Worm (Caenorhabditis elegans): ENCODE measurements around the gene frpr-10.

frpr-10 gene

ce11 chrIV:7983728-7984346 lies 26.2 kb downstream of the frpr-10 start (continued):
- TF ChIP-seq lin-39 (tag; optimal IDR thresholded peaks at IDR 0.05) (no peak), ceh-44 (GFP tag; IDR thresholded peaks at IDR 0.05) (no peak), ctbp-1 (GFP tag; IDR thresholded peaks at IDR 0.05) (no peak), sdz-12 (GFP tag; optimal IDR thresholded peaks at IDR 0.05) (no peak), nhr-11 (tag; optimal IDR thresholded peaks at IDR 0.05) (no peak), php-3 (GFP tag; IDR thresholded peaks at IDR 0.05) (no peak), zag-1 (tag; optimal IDR thresholded peaks at IDR 0.05) (no peak), aly-2 (tag; optimal IDR thresholded peaks at IDR 0.05) (no peak), unc-130 (GFP tag; optimal IDR thresholded peaks at IDR 0.05) (peak; percentile 25), mxl-2 (GFP tag; conservative IDR thresholded peaks at IDR 0.05) (no peak), zfp-3 (GFP tag; conservative IDR thresholded peaks at IDR 0.05) (peak; percentile 67; the same call in 1 of the 2 replicates), vab-7 (GFP tag; IDR thresholded peaks at IDR 0.05) (no peak), Y75B8A.6 (GFP tag; IDR thresholded peaks at IDR 0.05) (peak; percentile 40; the same call in 1 of the 2 replicates), lin-13 (GFP tag; optimal IDR thresholded peaks at IDR 0.05) (peak; percentile 19), D1046.2 (GFP tag; IDR thresholded peaks at IDR 0.05) (no peak), egl-43 (GFP tag; IDR thresholded peaks at IDR 0.05) (no peak; the same call in 1 of the 2 replicates), nhr-237 (tag; optimal IDR thresholded peaks at IDR 0.05) (no peak), rbr-2 (tag; optimal IDR thresholded peaks at IDR 0.05) (no peak), nhr-28 (tag; optimal IDR thresholded peaks at IDR 0.05) (no peak), nhr-102 (tag; optimal IDR thresholded peaks at IDR 0.05) (peak; percentile 35), lin-15B (tag; optimal IDR thresholded peaks at IDR 0.05) (no peak), ZK546.5 (tag; optimal IDR thresholded peaks at IDR 0.05) (no peak), nhr-10 (tag; optimal IDR thresholded peaks at IDR 0.05) (no peak), fkh-10 (GFP tag; optimal IDR thresholded peaks at IDR 0.05) (no peak), hmg-1.1 (GFP tag; IDR thresholded peaks at IDR 0.05) (0 out of 2 replicates have a peak, but pooled peaks have one; percentile 32), spr-3 (GFP tag; optimal IDR thresholded peaks at IDR 0.05) (no peak), madf-5 (GFP tag; IDR thresholded peaks at IDR 0.05) (no peak), nhr-6 (tag; optimal IDR thresholded peaks at IDR 0.05) (no peak), nhr-111 (GFP tag; optimal IDR thresholded peaks at IDR 0.05) (peak; percentile 21), zip-2 (tag; optimal IDR thresholded peaks at IDR 0.05) (no peak), ztf-7 (tag; optimal IDR thresholded peaks at IDR 0.05) (no peak), madf-9 (GFP tag; conservative IDR thresholded peaks at IDR 0.05) (no peak), F37D6.2 (tag; optimal IDR thresholded peaks at IDR 0.05) (no peak), aha-1 (tag) (peak; percentile 58), unc-39 (tag; optimal IDR thresholded peaks at IDR 0.05) (no peak), F49E8.2 (tag; optimal IDR thresholded peaks at IDR 0.05; ENCODE audit: borderline replicate concordance) (no peak), T26A8.4 (GFP tag; IDR thresholded peaks at IDR 0.05) (peak; percentile 75; the same call in 1 of the 2 replicates), lsy-2 (tag; optimal IDR thresholded peaks at IDR 0.05) (no peak), lim-7 (GFP tag; IDR thresholded peaks at IDR 0.05) (no peak), zip-11 (GFP tag; IDR thresholded peaks at IDR 0.05) (no peak), spr-1 (tag; optimal IDR thresholded peaks at IDR 0.05) (peak; percentile 31), lin-29 (GFP tag; IDR thresholded peaks at IDR 0.05) (no peak), dmd-9 (GFP tag; IDR thresholded peaks at IDR 0.05) (0 out of 2 replicates have a peak, but pooled peaks have one; percentile 46), dpl-1 (GFP tag; optimal IDR thresholded peaks at IDR 0.05) (no peak), daf-16 (GFP tag; optimal IDR thresholded peaks at IDR 0.05) (peak in 1 of 2 experiments; percentile 14), daf-16 (tag; optimal IDR thresholded peaks at IDR 0.05) (peak; percentile 4), lir-3 (tag; optimal IDR thresholded peaks at IDR 0.05) (no peak), tra-1 (GFP tag; IDR thresholded peaks at IDR 0.05) (0 out of 2 replicates have a peak, but pooled peaks have one; percentile 12), attf-4 (tag; optimal IDR thresholded peaks at IDR 0.05) (no peak), daf-12 (tag; optimal IDR thresholded peaks at IDR 0.05) (no peak), F44E2.7 (GFP tag; IDR thresholded peaks at IDR 0.05) (no peak), zfp-2 (tag; optimal IDR thresholded peaks at IDR 0.05) (no peak)

Data from whole organism, L4 larva.